Fruit fly (Drosophila melanogaster): ENCODE data around the gene CG31103.

DNA sequence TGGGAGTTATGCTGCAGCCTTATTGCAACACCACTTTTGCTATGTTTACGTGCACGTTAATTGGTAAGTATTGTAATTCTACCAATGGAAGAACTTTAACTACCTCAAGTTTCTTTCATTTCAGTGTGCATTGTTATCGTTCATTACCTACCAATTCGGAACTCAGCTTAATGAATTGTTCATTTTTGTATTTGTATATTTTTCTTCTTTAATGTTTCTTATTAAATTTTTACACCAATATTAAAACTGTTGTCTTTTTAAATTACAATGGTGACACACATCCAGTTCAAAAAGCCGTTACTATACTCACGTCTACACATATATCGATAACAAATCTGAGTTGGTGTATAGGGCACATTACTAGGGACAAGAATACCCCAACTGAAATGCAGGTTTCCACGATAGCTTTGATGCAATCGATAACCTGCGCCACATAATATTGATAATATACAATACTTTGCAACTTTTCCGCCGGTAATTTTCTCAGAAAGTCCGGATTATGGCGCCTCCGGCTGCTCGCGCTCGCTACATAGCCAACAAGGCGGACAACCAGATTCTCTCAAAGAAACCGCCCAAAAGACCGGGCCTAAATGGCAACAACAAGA, 2.2 kb downstream of the CG31103 start, which contains the start of gene Alg9:
- peak in 1 of 2 experiments; percentile 2 for TF ChIP-seq CTCF (optimal IDR thresholded peaks at IDR 0.05)
- no peak for TF ChIP-seq CG8478 (optimal IDR thresholded peaks at IDR 0.05)

All from S2 (cell line).